Fruit fly (Drosophila melanogaster) whole organism, embryonic: ENCODE data around the gene CG34183.
A peak's percentile ranks its signal among the peaks of the same experiment; 100 is the strongest.

ENCODE experiments used
- CG10431 ChIP-seq: fragments of 200-800 bp; sonication (Bioruptor generic); optimal IDR thresholded peaks from 3 replicates; lab custom pipeline; 2018; ENCODE audit warnings: missing biosample characterization, mild to moderate bottlenecking, missing genetic modification characterization
- CG17568 ChIP-seq: fragments of 200-800 bp; sonication (Bioruptor generic); optimal IDR thresholded peaks from 2 replicates; lab custom pipeline; 2018; ENCODE audit warnings: missing biosample characterization, mild to moderate bottlenecking, missing genetic modification characterization, moderate library complexity
- CG2712 ChIP-seq: fragments of 200-800 bp; optimal IDR thresholded peaks from 3 replicates; lab custom pipeline; 2019; ENCODE audit warnings: missing biosample characterization, mild to moderate bottlenecking, missing genetic modification characterization, moderate library complexity
- CG9215 ChIP-seq: fragments of 200-800 bp; sonication (Bioruptor generic); IDR thresholded peaks from 2 replicates; pipeline ENCODE4 v1.3.6; 2022; ENCODE audit warnings: missing biosample characterization, missing genetic modification characterization
- Usf ChIP-seq: fragments of 200-800 bp; sonication (Bioruptor generic); optimal IDR thresholded peaks from 2 replicates; lab custom pipeline; 2017; ENCODE audit warnings: missing genotype, missing biosample characterization, missing genetic modification characterization
- ara ChIP-seq: fragments of 200-800 bp; sonication (Bioruptor generic); IDR thresholded peaks from 2 replicates; pipeline ENCODE4 v1.3.6; 2022; ENCODE audit warnings: missing biosample characterization, missing genetic modification characterization
- chn ChIP-seq: fragments of 200-800 bp; sonication (Bioruptor generic); optimal IDR thresholded peaks from 2 replicates; lab custom pipeline; 2016; ENCODE audit warnings: missing biosample characterization, missing genetic modification characterization
- sim ChIP-seq: fragments of 200-800 bp; sonication (Bioruptor generic); IDR thresholded peaks from 2 replicates; pipeline ENCODE4 v1.3.6; 2022; ENCODE audit warnings: missing biosample characterization, missing genetic modification characterization

DNA sequence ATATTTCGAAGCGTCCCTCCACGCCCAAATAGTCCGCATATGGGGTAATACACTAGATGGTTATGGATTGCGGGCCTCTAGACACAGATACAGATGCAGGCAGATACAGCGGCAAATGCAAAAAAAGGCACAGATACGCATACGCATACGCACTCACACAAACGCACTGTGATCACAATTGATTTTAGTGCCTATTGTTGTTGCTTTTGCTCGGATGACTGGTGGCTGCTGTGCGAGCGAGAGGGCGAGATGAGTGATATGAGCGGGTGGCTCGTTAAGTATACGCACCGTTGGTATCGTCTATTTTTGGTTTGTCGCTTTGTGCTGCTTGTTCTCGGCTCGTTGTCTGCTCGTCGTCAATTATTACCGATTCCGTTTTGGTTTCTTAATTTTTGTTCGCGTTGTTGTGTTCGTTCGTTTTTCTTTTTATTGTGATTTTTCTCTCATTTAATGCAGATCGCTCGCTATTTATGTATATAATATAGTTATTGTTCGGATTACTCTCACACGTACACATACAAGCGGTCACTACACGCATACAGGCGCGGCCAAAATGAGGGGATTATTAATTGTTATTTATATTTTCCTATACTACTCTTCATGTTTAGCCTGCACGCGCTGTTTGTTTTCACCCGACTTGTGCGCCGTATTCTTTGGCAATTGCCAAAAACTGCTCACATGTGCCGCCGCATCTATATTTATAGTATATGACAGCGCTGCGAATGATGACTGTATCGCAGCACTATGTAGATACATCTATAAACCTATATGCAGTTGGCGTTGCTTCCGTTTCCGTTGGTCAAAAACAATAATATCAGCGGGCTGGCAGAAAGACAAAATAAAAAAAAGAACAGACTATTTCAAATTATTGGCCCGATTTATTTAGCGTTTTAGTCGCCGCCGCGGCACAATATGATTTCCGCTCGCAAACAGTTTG lies 17.0 kb upstream of the CG34183 start:
- TF ChIP-seq sim (no peak), CG10431 (GFP tag; lab: Kevin White, UChicago) (no peak), ara (GFP tag; lab: Robert Waterston, UW) (no peak), CG9215 (GFP tag; lab: Robert Waterston, UW) (no peak), CG17568 (GFP tag; lab: Kevin White, UChicago) (no peak), chn (GFP tag; lab: Kevin White, UChicago) (no peak), Usf (GFP tag; lab: Kevin White, UChicago) (no peak), CG2712 (peak; percentile 18)
